Worm (Caenorhabditis elegans): Measurements from ENCODE around the gene F38E1.6.
A peak's percentile ranks its signal among the peaks of the same experiment; 100 is the strongest.

F38E1.6 gene

DNA sequence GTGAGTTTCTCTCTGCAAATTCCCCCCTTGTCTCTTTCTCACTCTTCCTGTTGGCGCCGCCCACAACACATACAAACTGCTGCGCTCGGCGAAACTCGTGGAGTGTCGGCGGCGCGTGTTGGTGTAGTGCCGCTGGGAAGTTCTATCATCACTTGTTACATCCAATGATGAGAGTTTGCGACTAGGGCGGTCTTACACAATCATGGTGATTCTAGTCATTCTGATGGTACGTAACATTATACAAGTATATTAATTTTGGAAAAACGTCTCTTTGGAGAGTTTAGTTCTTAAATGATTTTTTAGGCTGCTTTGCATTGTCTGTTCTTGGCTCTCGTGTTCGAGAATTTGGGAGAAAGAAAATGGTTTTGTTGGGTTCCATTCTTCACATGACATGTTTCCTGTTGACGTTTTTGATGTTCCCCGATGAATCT is 10.9 kb upstream of the F38E1.6 start (continued):
- TF ChIP-seq efl-1 (optimal IDR thresholded peaks at IDR 0.05) (peak; percentile 66 to 77), efl-1 (GFP tag; optimal IDR thresholded peaks at IDR 0.05 in 1 of 2) (peak; percentile 53 to 96), mab-9 (GFP tag; IDR thresholded peaks at IDR 0.05) (peak; percentile 74), nhr-71 (tag; optimal IDR thresholded peaks at IDR 0.05) (peak; percentile 95), unc-30 (tag; optimal IDR thresholded peaks at IDR 0.05) (no peak), alr-1 (tag; optimal IDR thresholded peaks at IDR 0.05; ENCODE audit: borderline replicate concordance) (no peak), nhr-11 (tag; optimal IDR thresholded peaks at IDR 0.05) (peak; percentile 28)

DNA sequence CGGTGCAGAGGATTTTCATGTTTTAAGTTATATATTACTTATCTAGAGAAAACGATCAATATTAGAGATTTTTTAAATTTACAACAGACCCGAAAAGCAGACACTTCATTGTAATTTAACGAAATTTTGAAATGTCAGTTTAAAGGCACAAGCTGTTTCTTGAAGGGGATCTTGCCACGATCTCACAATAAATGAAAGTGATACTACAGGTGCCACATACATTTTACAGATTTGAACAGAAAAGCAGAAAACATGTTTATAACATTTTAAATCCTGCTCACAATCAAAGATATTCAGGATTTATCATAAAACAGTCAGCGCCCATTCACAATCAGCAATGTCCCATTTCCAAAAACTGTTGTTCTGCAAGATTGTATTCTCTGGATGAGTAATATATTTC is 9.9 kb upstream of the F38E1.6 start:
- TF ChIP-seq alr-1 (tag; optimal IDR thresholded peaks at IDR 0.05; ENCODE audit: borderline replicate concordance) (no peak), unc-130 (tag; optimal IDR thresholded peaks at IDR 0.05) (no peak), nhr-19 (GFP tag; conservative IDR thresholded peaks at IDR 0.05) (no peak), isw-1 (GFP tag; IDR thresholded peaks at IDR 0.05) (no peak), dpl-1 (GFP tag; optimal IDR thresholded peaks at IDR 0.05) (no peak), hlh-4 (tag; optimal IDR thresholded peaks at IDR 0.05) (no peak), nhr-71 (tag; optimal IDR thresholded peaks at IDR 0.05) (no peak), ceh-8 (GFP tag; optimal IDR thresholded peaks at IDR 0.05) (no peak), pax-3 (tag; optimal IDR thresholded peaks at IDR 0.05) (no peak), efl-3 (GFP tag; optimal IDR thresholded peaks at IDR 0.05) (no peak), tlp-1 (tag; optimal IDR thresholded peaks at IDR 0.05) (no peak), aly-2 (tag; optimal IDR thresholded peaks at IDR 0.05) (no peak), dsc-1 (tag; optimal IDR thresholded peaks at IDR 0.05) (no peak), mab-9 (GFP tag; IDR thresholded peaks at IDR 0.05) (no peak), lir-3 (tag; optimal IDR thresholded peaks at IDR 0.05; ENCODE audit: poor library complexity) (no peak), ceh-90 (tag; optimal IDR thresholded peaks at IDR 0.05) (no peak), egl-13 (tag; optimal IDR thresholded peaks at IDR 0.05) (no peak)

DNA sequence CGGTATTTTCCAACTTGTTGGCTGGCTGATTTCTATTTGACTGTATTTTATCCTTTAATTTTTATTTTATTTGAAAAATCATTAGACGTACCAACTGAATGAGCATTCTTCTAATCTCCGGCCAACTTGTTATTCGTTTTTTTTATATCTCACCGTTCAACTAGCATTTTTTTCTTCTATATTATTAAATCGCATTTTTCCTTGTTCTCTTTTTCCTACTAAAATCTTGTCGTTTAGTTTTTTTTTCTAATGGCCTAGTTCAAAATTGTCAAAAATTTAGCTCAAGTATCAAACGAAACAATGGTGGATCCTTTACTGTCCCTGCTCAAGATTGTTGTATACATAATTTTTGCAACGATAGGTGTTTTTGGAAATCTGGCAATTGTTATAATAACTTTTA is 8.5 kb upstream of the F38E1.6 start, which contains the start of gene srsx-22:
Gene srsx-22 (plus strand): TSS at position 301 of the 400 bp plus-strand sequence.
- no peak for TF ChIP-seq isw-1 (GFP tag; IDR thresholded peaks at IDR 0.05)
- no peak for TF ChIP-seq sox-4 (tag; optimal IDR thresholded peaks at IDR 0.05)
- no peak for TF ChIP-seq pag-3 (tag; optimal IDR thresholded peaks at IDR 0.05; ENCODE audit: borderline replicate concordance, insufficient read depth)
- TF ChIP-seq fkh-8 (tag; optimal IDR thresholded peaks at IDR 0.05): no peak
- no peak for TF ChIP-seq vab-15 (tag; optimal IDR thresholded peaks at IDR 0.05)
- TF ChIP-seq fos-1 (tag; optimal IDR thresholded peaks at IDR 0.05): no peak
- TF ChIP-seq lin-13 (GFP tag; optimal IDR thresholded peaks at IDR 0.05): no peak
- TF ChIP-seq mep-1 (tag; optimal IDR thresholded peaks at IDR 0.05): no peak
- TF ChIP-seq Y116A8C.19 (tag; optimal IDR thresholded peaks at IDR 0.05; ENCODE audit: borderline replicate concordance): no peak
- TF ChIP-seq hlh-17 (GFP tag; optimal IDR thresholded peaks at IDR 0.05; ENCODE audit: borderline replicate concordance): no peak

DNA sequence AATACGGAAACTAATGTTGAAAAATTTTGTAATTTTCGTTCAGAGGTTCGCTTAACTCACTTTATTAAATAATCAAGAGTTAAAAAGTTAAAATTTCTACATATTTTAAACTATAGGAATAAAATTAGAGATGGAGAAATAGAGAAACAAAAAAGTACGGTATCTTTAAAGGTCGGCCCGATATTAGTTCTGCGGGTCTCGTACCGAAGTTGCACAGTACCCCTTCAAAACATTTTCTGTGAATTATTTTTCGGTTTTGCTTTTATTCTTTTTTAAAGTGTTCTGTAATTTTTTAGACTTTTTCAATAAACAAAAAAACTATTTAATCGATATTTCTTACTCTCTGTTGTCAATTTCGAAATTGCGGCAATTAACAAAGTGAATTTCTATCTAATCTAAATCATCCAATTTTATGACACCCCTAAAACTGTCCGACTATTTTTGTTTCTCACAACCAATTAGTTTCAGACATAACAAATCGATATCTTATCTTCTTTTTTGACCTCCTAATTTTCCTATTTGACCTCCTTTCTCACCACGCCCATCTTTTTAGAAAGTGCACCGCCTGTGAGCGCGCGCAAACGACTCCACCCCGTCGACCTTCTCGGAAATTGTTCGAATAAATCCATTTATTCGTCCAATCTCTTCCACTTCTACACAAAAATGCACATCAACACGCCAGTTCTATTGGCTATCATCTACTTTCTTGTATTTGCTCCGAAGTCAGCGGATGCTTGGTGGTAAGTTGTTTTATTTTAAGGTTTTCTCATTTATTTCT is 4.3 kb upstream of the F38E1.6 start, which contains the start of gene mom-2:
Gene mom-2 (plus strand): TSS at position 554 of the 778 bp plus-strand sequence.
- TF ChIP-seq irx-1 (tag; optimal IDR thresholded peaks at IDR 0.05): no peak
- no peak for TF ChIP-seq fkh-8 (tag; optimal IDR thresholded peaks at IDR 0.05)

DNA sequence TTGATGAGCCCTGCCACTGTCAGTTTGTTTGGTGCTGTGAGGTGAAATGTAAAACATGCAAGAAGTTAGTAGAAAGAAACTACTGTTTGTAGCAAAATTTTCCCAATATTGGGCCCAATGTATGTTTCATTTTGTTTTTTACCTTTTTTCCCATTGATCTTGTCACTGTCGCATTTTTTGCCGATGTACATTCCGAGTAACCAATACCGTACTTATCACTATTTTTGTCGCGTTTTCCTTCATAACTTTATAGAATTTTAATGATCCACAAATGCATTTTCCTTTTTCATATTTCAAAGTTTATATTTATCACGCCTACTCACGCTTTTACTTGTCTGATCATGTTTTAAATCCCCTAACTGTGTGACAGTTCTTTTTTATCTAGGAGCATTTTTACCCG is 2.1 kb upstream of the F38E1.6 start:
- TF ChIP-seq tbx-2 (tag; optimal IDR thresholded peaks at IDR 0.05) (no peak), fkh-10 (GFP tag; optimal IDR thresholded peaks at IDR 0.05) (no peak), ama-1 (optimal IDR thresholded peaks at IDR 0.05) (no peak), jun-1 (tag; optimal IDR thresholded peaks at IDR 0.05) (no peak), ceh-88 (GFP tag; IDR thresholded peaks at IDR 0.05) (no peak), hlh-4 (tag; optimal IDR thresholded peaks at IDR 0.05) (no peak), mef-2 (tag; optimal IDR thresholded peaks at IDR 0.05) (no peak), egl-13 (tag; optimal IDR thresholded peaks at IDR 0.05) (no peak), ceh-82 (tag; optimal IDR thresholded peaks at IDR 0.05) (no peak), efl-1 (optimal IDR thresholded peaks at IDR 0.05) (no peak), efl-1 (GFP tag; optimal IDR thresholded peaks at IDR 0.05 in 1 of 2) (no peak), C16A3.4 (tag; optimal IDR thresholded peaks at IDR 0.05) (no peak), ceh-90 (tag; optimal IDR thresholded peaks at IDR 0.05) (no peak), fkh-4 (tag; optimal IDR thresholded peaks at IDR 0.05; ENCODE audit: borderline replicate concordance) (no peak), aly-2 (tag; optimal IDR thresholded peaks at IDR 0.05) (no peak), nhr-85 (tag) (no peak)
